Worm (Caenorhabditis elegans) whole organism, L1 larva: ENCODE results near the gene phf-31.
A peak's percentile ranks its signal among the peaks of the same experiment; 100 is the strongest.

Experiments used
- C16A3.4 ChIP-seq: fragments of 150-350 bp; optimal IDR thresholded peaks from 2 replicates; lab custom pipeline; 2014; ENCODE audit warnings: missing biosample characterization, missing genetic modification characterization
- C34B4.2 ChIP-seq: sonication (generic microtip); optimal IDR thresholded peaks from 2 replicates; lab custom pipeline; 2017; ENCODE audit warnings: mild to moderate bottlenecking, missing genetic modification characterization, missing compliant biosample characterization
- F16B12.6 ChIP-seq: fragments of 150-350 bp; optimal IDR thresholded peaks from 2 replicates; lab custom pipeline; 2014; ENCODE audit warnings: missing biosample characterization, missing genetic modification characterization
- aly-2 ChIP-seq: fragments of 150-350 bp; optimal IDR thresholded peaks from 2 replicates; lab custom pipeline; 2014; ENCODE audit warnings: missing biosample characterization, missing genetic modification characterization
- ama-1 ChIP-seq: fragments of 150-350 bp; optimal IDR thresholded peaks from 2 replicates; lab custom pipeline; 2014
- blmp-1 ChIP-seq: fragments of 150-350 bp; optimal IDR thresholded peaks from 2 replicates; lab custom pipeline; 2014; ENCODE audit warnings: missing biosample characterization, missing genetic modification characterization
- ceh-63 ChIP-seq: fragments of 200-800 bp; sonication (Bioruptor generic); optimal IDR thresholded peaks from 2 replicates; lab custom pipeline; 2018; ENCODE audit warnings: mild to moderate bottlenecking, missing genetic modification characterization, missing compliant biosample characterization
- ceh-8 ChIP-seq: fragments of 200-800 bp; sonication (Bioruptor generic); optimal IDR thresholded peaks from 2 replicates; lab custom pipeline; 2018; ENCODE audit warnings: mild to moderate bottlenecking, missing genetic modification characterization, moderate library complexity, missing compliant biosample characterization
- ceh-82 ChIP-seq, 3 experiments: fragments of 150-350 bp in 1 of 3; sonication (generic microtip) in 2 of 3; optimal IDR thresholded peaks; 2 replicates each; lab custom pipeline; 2014 to 2017; ENCODE audit warnings: missing biosample characterization in 3 of 3, missing genetic modification characterization in 3 of 3
- ceh-88 ChIP-seq: fragments of 200-800 bp; sonication (Bioruptor generic); IDR thresholded peaks from 2 replicates; pipeline ENCODE4 v1.3.6; 2022; ENCODE audit warnings: missing genetic modification characterization, missing compliant biosample characterization
- ces-1 ChIP-seq: fragments of 150-350 bp; optimal IDR thresholded peaks from 2 replicates; lab custom pipeline; 2014; ENCODE audit warnings: missing biosample characterization, missing genetic modification reagents, missing genetic modification characterization
- efl-1 ChIP-seq, 4 experiments: fragments of 150-350 bp; optimal IDR thresholded peaks in 3 of 4; peaks in 1 of 4; 1 replicate in 1 of 4; 2 replicates in 3 of 4; lab custom pipeline; 2014; ENCODE audit warnings: missing biosample characterization in 2 of 4, missing genetic modification characterization in 2 of 4, missing genetic modification reagents in 2 of 4
- efl-3 ChIP-seq: fragments of 200-800 bp; sonication (Bioruptor generic); optimal IDR thresholded peaks from 2 replicates; lab custom pipeline; 2018; ENCODE audit warnings: mild to moderate bottlenecking, missing genetic modification characterization, missing compliant biosample characterization
- egl-13 ChIP-seq: sonication (generic microtip); optimal IDR thresholded peaks from 2 replicates; lab custom pipeline; 2016; ENCODE audit warnings: missing genotype, missing genetic modification reagents, missing genetic modification characterization, missing compliant biosample characterization
- elt-3 ChIP-seq, 6 experiments: fragments of 150-350 bp in 1 of 6; sonication (generic microtip); optimal IDR thresholded peaks; 2 replicates each; lab custom pipeline; 2017 to 2018; ENCODE audit warnings: missing biosample characterization in 6 of 6, missing genetic modification characterization in 6 of 6, inconsistent platforms in 1 of 6
- fkh-10 ChIP-seq: sonication (generic microtip); optimal IDR thresholded peaks from 2 replicates; lab custom pipeline; 2017; ENCODE audit warnings: missing biosample characterization, missing genetic modification reagents, missing genetic modification characterization
- fkh-4 ChIP-seq: sonication (generic microtip); optimal IDR thresholded peaks from 2 replicates; lab custom pipeline; 2016; ENCODE audit warnings: missing compliant biosample characterization, missing genetic modification characterization, borderline replicate concordance
- hlh-17 ChIP-seq: fragments of 200-800 bp; sonication (Bioruptor generic); optimal IDR thresholded peaks from 2 replicates; lab custom pipeline; 2018; ENCODE audit warnings: missing genetic modification characterization, mild to moderate bottlenecking, missing compliant biosample characterization, moderate library complexity, borderline replicate concordance
- lin-14 ChIP-seq: fragments of 200-800 bp; sonication (Bioruptor generic); optimal IDR thresholded peaks from 2 replicates; lab custom pipeline; 2018; ENCODE audit warnings: mild to moderate bottlenecking, missing genetic modification characterization, moderate library complexity, missing compliant biosample characterization
- lin-15B ChIP-seq: fragments of 150-350 bp; sonication (generic microtip); optimal IDR thresholded peaks from 3 replicates; lab custom pipeline; 2014; ENCODE audit warnings: missing biosample characterization, missing genetic modification characterization
- lin-35 ChIP-seq, 2 experiments: fragments of 150-350 bp; optimal IDR thresholded peaks; 2 replicates each; lab custom pipeline; 2014; ENCODE audit warnings: missing biosample characterization in 2 of 2, missing genetic modification characterization in 2 of 2, missing genetic modification reagents in 2 of 2
- lin-39 ChIP-seq: fragments of 150-350 bp; optimal IDR thresholded peaks from 2 replicates; lab custom pipeline; 2014; ENCODE audit warnings: missing biosample characterization, missing genetic modification reagents, missing genetic modification characterization
- lir-3 ChIP-seq: sonication (generic microtip); optimal IDR thresholded peaks from 2 replicates; lab custom pipeline; 2016; ENCODE audit warnings: mild to moderate bottlenecking, missing genetic modification characterization, moderate library complexity, missing compliant biosample characterization; ENCODE audit not compliant: poor library complexity
- lsy-2 ChIP-seq, 2 experiments: fragments of 150-350 bp; optimal IDR thresholded peaks; 2 replicates each; lab custom pipeline; 2014; ENCODE audit warnings: missing biosample characterization in 2 of 2, missing genetic modification characterization in 2 of 2
- mdl-1 ChIP-seq, 2 experiments: fragments of 150-350 bp; optimal IDR thresholded peaks; 2 replicates each; lab custom pipeline; 2014 to 2017; ENCODE audit warnings: missing biosample characterization in 2 of 2, missing genetic modification characterization in 2 of 2, inconsistent platforms in 1 of 2
- mep-1 ChIP-seq: fragments of 150-350 bp; optimal IDR thresholded peaks from 2 replicates; lab custom pipeline; 2014; ENCODE audit warnings: missing biosample characterization, missing genetic modification characterization
- nhr-20 ChIP-seq: sonication (generic microtip); optimal IDR thresholded peaks from 2 replicates; lab custom pipeline; 2016; ENCODE audit warnings: mild to moderate bottlenecking, missing genetic modification characterization, missing compliant biosample characterization
- nhr-71 ChIP-seq: sonication (generic microtip); optimal IDR thresholded peaks from 2 replicates; lab custom pipeline; 2016; ENCODE audit warnings: mild to moderate bottlenecking, missing genetic modification characterization, moderate library complexity, missing compliant biosample characterization
- nhr-84 ChIP-seq: sonication (generic microtip); optimal IDR thresholded peaks from 2 replicates; lab custom pipeline; 2017; ENCODE audit warnings: missing biosample characterization, missing genetic modification characterization
- nhr-85 ChIP-seq: sonication (generic microtip); peaks from one replicate; lab custom pipeline; 2016; ENCODE audit warnings: missing genetic modification characterization, inconsistent platforms, missing compliant biosample characterization
- nhr-90 ChIP-seq: sonication (generic microtip); optimal IDR thresholded peaks from 2 replicates; lab custom pipeline; 2016; ENCODE audit warnings: mild to moderate bottlenecking, missing genetic modification characterization, missing compliant biosample characterization; ENCODE audit not compliant: poor library complexity
- pag-3 ChIP-seq: sonication (generic microtip); optimal IDR thresholded peaks from 2 replicates; lab custom pipeline; 2017; ENCODE audit warnings: missing genetic modification characterization, mild to moderate bottlenecking, missing compliant biosample characterization, antibody characterized with exemption, borderline replicate concordance; ENCODE audit not compliant: insufficient read depth
- rnt-1 ChIP-seq: sonication (generic microtip); optimal IDR thresholded peaks from 2 replicates; lab custom pipeline; 2016; ENCODE audit warnings: mild to moderate bottlenecking, missing genetic modification characterization, moderate library complexity, missing compliant biosample characterization
- snpc-4 ChIP-seq: fragments of 150-350 bp; optimal IDR thresholded peaks from 2 replicates; lab custom pipeline; 2014; ENCODE audit warnings: missing biosample characterization, missing genetic modification characterization
- snu-23 ChIP-seq: sonication (generic microtip); optimal IDR thresholded peaks from 2 replicates; lab custom pipeline; 2016; ENCODE audit warnings: missing genetic modification characterization, missing compliant biosample characterization
- sox-4 ChIP-seq: sonication (generic microtip); optimal IDR thresholded peaks from 2 replicates; lab custom pipeline; 2016; ENCODE audit warnings: missing genetic modification characterization, missing compliant biosample characterization
- sup-37 ChIP-seq: fragments of 200-800 bp; sonication (Bioruptor generic); optimal IDR thresholded peaks from 2 replicates; lab custom pipeline; 2018; ENCODE audit warnings: mild to moderate bottlenecking, missing genetic modification characterization, missing compliant biosample characterization
- swsn-7 ChIP-seq: sonication (generic microtip); optimal IDR thresholded peaks from 2 replicates; lab custom pipeline; 2016; ENCODE audit warnings: missing genetic modification characterization, missing compliant biosample characterization
- tbx-2 ChIP-seq: sonication (generic microtip); optimal IDR thresholded peaks from 2 replicates; lab custom pipeline; 2016; ENCODE audit warnings: missing genetic modification characterization, missing compliant biosample characterization
- tlp-1 ChIP-seq: fragments of 150-350 bp; optimal IDR thresholded peaks from 2 replicates; lab custom pipeline; 2014; ENCODE audit warnings: missing biosample characterization, missing genetic modification characterization
- unc-130 ChIP-seq: fragments of 150-350 bp; optimal IDR thresholded peaks from 2 replicates; lab custom pipeline; 2017; ENCODE audit warnings: missing biosample characterization, missing genetic modification characterization, inconsistent platforms
- unc-98 ChIP-seq: fragments of 200-800 bp; sonication (Bioruptor generic); IDR thresholded peaks from 2 replicates; pipeline ENCODE4 v1.3.6; 2022; ENCODE audit warnings: missing genetic modification characterization, missing compliant biosample characterization
- xbp-1 ChIP-seq: sonication (generic microtip); optimal IDR thresholded peaks from 2 replicates; lab custom pipeline; 2016; ENCODE audit warnings: missing genetic modification characterization, missing compliant biosample characterization
- zag-1 ChIP-seq: fragments of 150-350 bp; optimal IDR thresholded peaks from 2 replicates; lab custom pipeline; 2014; ENCODE audit warnings: missing biosample characterization, missing genetic modification characterization

phf-31 gene

ce11 chrX:10664759-10665158, 17.0 kb upstream of the phf-31 start:
- TF ChIP-seq lsy-2 (tag; optimal IDR thresholded peaks at IDR 0.05; lab: Kevin White, UChicago): no peak
- no peak for TF ChIP-seq elt-3 (tag; optimal IDR thresholded peaks at IDR 0.05; lab: Kevin White, UChicago)
- no peak for TF ChIP-seq sox-4 (tag; lab: Kevin White, UChicago)
- TF ChIP-seq nhr-71: no peak
- no peak for TF ChIP-seq sup-37 (GFP tag; lab: Kevin White, UChicago)
- no peak for TF ChIP-seq C16A3.4
- TF ChIP-seq fkh-4 (tag; lab: Kevin White, UChicago): no peak

ce11 chrX:10666871-10667270, 14.9 kb upstream of the phf-31 start:
- TF ChIP-seq ceh-63 (GFP tag; lab: Kevin White, UChicago): no peak
- TF ChIP-seq pag-3 (tag; lab: Kevin White, UChicago): no peak
- TF ChIP-seq tlp-1 (tag; lab: Kevin White, UChicago): no peak
- TF ChIP-seq snu-23 (GFP tag; lab: Kevin White, UChicago): peak; percentile 12
- TF ChIP-seq lin-35 (GFP tag; optimal IDR thresholded peaks at IDR 0.05; lab: Kevin White, UChicago): peak in 1 of 2 experiments; percentile 30
- TF ChIP-seq unc-130: no peak

- TF ChIP-seq F16B12.6 (tag; lab: Kevin White, UChicago): no peak
- TF ChIP-seq ceh-82 (tag; optimal IDR thresholded peaks at IDR 0.05; lab: Kevin White, UChicago): no peak
- TF ChIP-seq rnt-1: no peak
- no peak for TF ChIP-seq tbx-2
- no peak for TF ChIP-seq swsn-7
- TF ChIP-seq blmp-1 (tag; lab: Kevin White, UChicago): peak; percentile 33
- TF ChIP-seq snu-23 (GFP tag; lab: Kevin White, UChicago): peak; percentile 17
- no peak for TF ChIP-seq ceh-8
- TF ChIP-seq lir-3 (tag; lab: Kevin White, UChicago): no peak
- TF ChIP-seq efl-1 (optimal IDR thresholded peaks at IDR 0.05; lab: Kevin White, UChicago): no peak
- peak in 1 of 2 experiments; percentile 87 for TF ChIP-seq efl-1 (GFP tag; optimal IDR thresholded peaks at IDR 0.05 in 1 of 2; lab: Kevin White, UChicago)
- TF ChIP-seq C34B4.2: no peak
- TF ChIP-seq xbp-1 (tag; lab: Kevin White, UChicago): peak; percentile 6
- TF ChIP-seq nhr-71: peak; percentile 10
- no peak for TF ChIP-seq ceh-63 (GFP tag; lab: Kevin White, UChicago)
- no peak for TF ChIP-seq mdl-1 (tag; optimal IDR thresholded peaks at IDR 0.05; lab: Kevin White, UChicago)
- peak in 1 of 2 experiments; percentile 16 for TF ChIP-seq lin-35 (GFP tag; optimal IDR thresholded peaks at IDR 0.05; lab: Kevin White, UChicago)
- no peak for TF ChIP-seq unc-130
- no peak for TF ChIP-seq unc-98 (GFP tag; lab: Robert Waterston, UW)
- TF ChIP-seq snpc-4 (tag; lab: Kevin White, UChicago): no peak
- TF ChIP-seq fkh-4 (tag; lab: Kevin White, UChicago): no peak
- TF ChIP-seq zag-1 (tag; lab: Kevin White, UChicago): no peak
- no peak for TF ChIP-seq lin-39 (tag; lab: Kevin White, UChicago)
- TF ChIP-seq fkh-10 (GFP tag; lab: Kevin White, UChicago): no peak
- no peak for TF ChIP-seq ama-1
- TF ChIP-seq ceh-88 (GFP tag; lab: Robert Waterston, UW): no peak
- no peak for TF ChIP-seq aly-2 (tag; lab: Kevin White, UChicago)
- TF ChIP-seq ces-1 (GFP tag; lab: Kevin White, UChicago): no peak
- TF ChIP-seq nhr-90 (tag; lab: Kevin White, UChicago): peak; percentile 60
- no peak for TF ChIP-seq sup-37 (GFP tag; lab: Kevin White, UChicago)
- no peak for TF ChIP-seq tlp-1 (tag; lab: Kevin White, UChicago)
- peak; percentile 39 for TF ChIP-seq nhr-20 (tag; lab: Kevin White, UChicago)
- peak; percentile 30 for TF ChIP-seq C16A3.4
- TF ChIP-seq lin-15B: no peak
- TF ChIP-seq efl-3 (GFP tag; lab: Kevin White, UChicago): no peak
- peak; percentile 60 for TF ChIP-seq nhr-85 (tag; lab: Kevin White, UChicago)
- TF ChIP-seq hlh-17 (GFP tag; lab: Kevin White, UChicago): no peak
- TF ChIP-seq mep-1 (tag; lab: Kevin White, UChicago): peak; percentile 46
- peak in 1 of 2 experiments; percentile 0 for TF ChIP-seq lsy-2 (tag; optimal IDR thresholded peaks at IDR 0.05; lab: Kevin White, UChicago)
- TF ChIP-seq egl-13 (tag; lab: Kevin White, UChicago): no peak
- peak; percentile 18 for TF ChIP-seq lin-14 (GFP tag; lab: Kevin White, UChicago)
- no peak for TF ChIP-seq nhr-84 (tag; lab: Kevin White, UChicago)
Measured at ce11 chrX:10667424-10668291, 14.1 kb upstream of the phf-31 start.
